Worm (Caenorhabditis elegans) whole organism, L2 larva: ENCODE results near the gene str-82.

Source experiments
- ZK546.5 ChIP-seq: sonication (generic microtip); optimal IDR thresholded peaks from 2 replicates; lab custom pipeline; 2017; ENCODE audit warnings: missing biosample characterization, missing genetic modification characterization
- aly-2 ChIP-seq: fragments of 150-350 bp; optimal IDR thresholded peaks from 2 replicates; lab custom pipeline; 2014; ENCODE audit warnings: missing biosample characterization, missing genetic modification characterization
- egl-27 ChIP-seq: sonication (generic microtip); optimal IDR thresholded peaks from 3 replicates; lab custom pipeline; 2017; ENCODE audit warnings: missing biosample characterization, missing genetic modification reagents, missing genetic modification characterization
- elt-3 ChIP-seq: sonication (generic microtip); optimal IDR thresholded peaks from 2 replicates; lab custom pipeline; 2017; ENCODE audit warnings: missing biosample characterization, missing genetic modification characterization
- lin-39 ChIP-seq: fragments of 150-350 bp; optimal IDR thresholded peaks from 2 replicates; lab custom pipeline; 2014; ENCODE audit warnings: missing biosample characterization, missing genetic modification reagents, missing genetic modification characterization
- nhr-12 ChIP-seq: fragments of 150-350 bp; optimal IDR thresholded peaks from 2 replicates; lab custom pipeline; 2014; ENCODE audit warnings: missing biosample characterization, missing genetic modification characterization
- nhr-237 ChIP-seq: fragments of 150-350 bp; optimal IDR thresholded peaks from 2 replicates; lab custom pipeline; 2014; ENCODE audit warnings: missing biosample characterization, missing genetic modification characterization
- sem-4 ChIP-seq: fragments of 150-350 bp; optimal IDR thresholded peaks from 2 replicates; lab custom pipeline; 2014; ENCODE audit warnings: missing biosample characterization, missing genetic modification reagents, missing genetic modification characterization
- skn-1 ChIP-seq: sonication (generic microtip); optimal IDR thresholded peaks from 2 replicates; lab custom pipeline; 2017; ENCODE audit warnings: missing biosample characterization, missing genetic modification characterization
- sma-3 ChIP-seq: sonication (generic microtip); optimal IDR thresholded peaks from 2 replicates; lab custom pipeline; 2016; ENCODE audit warnings: missing genetic modification reagents, missing genetic modification characterization, missing compliant biosample characterization
- unc-39 ChIP-seq: fragments of 150-350 bp; optimal IDR thresholded peaks from 2 replicates; lab custom pipeline; 2014; ENCODE audit warnings: missing biosample characterization, missing genetic modification characterization
- unc-62 ChIP-seq: fragments of 150-350 bp; optimal IDR thresholded peaks from 2 replicates; lab custom pipeline; 2014; ENCODE audit warnings: missing biosample characterization, missing genetic modification reagents, missing genetic modification characterization

DNA sequence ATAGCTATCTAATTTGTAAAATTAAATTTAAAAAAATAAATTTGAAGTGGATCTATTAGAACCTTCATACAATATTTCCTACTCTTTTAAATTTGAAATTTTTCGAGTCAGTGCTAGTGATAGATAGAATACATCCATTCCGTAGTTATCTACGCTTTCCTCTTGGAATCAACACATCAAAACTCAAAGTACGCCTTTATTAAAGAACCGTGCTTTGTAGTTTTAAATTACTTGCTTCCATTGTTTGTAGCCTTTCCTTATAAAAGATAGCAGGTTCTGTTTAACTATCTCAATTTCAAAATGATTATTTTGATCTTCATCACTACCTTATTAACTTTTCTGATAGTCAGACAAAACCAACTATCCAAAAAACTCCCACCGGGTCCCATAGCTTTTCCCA is 29.4 kb upstream of the str-82 start, which contains the start of gene cyp-35B3:
- TF ChIP-seq sem-4: no peak
- TF ChIP-seq nhr-237 (tag; lab: Kevin White, UChicago): no peak
- no peak for TF ChIP-seq ZK546.5
- TF ChIP-seq skn-1 (tag; lab: Kevin White, UChicago): no peak
- no peak for TF ChIP-seq lin-39 (tag; lab: Kevin White, UChicago)
- TF ChIP-seq nhr-12 (tag; lab: Kevin White, UChicago): no peak
- TF ChIP-seq egl-27 (tag; lab: Kevin White, UChicago): no peak
- TF ChIP-seq sma-3: no peak
- no peak for TF ChIP-seq unc-62 (GFP tag; lab: Kevin White, UChicago)
- TF ChIP-seq elt-3 (tag; lab: Kevin White, UChicago): no peak
- TF ChIP-seq unc-39 (tag; lab: Kevin White, UChicago): no peak
- no peak for TF ChIP-seq aly-2 (tag; lab: Kevin White, UChicago)
